Worm (Caenorhabditis elegans) whole organism, L1 larva: Measurements from ENCODE around the gene haly-1.

Experiments used
- C04F5.9 ChIP-seq: sonication (generic microtip); optimal IDR thresholded peaks from 2 replicates; lab custom pipeline; 2016; ENCODE audit warnings: missing genetic modification characterization, missing compliant biosample characterization
- C16A3.4 ChIP-seq: fragments of 150-350 bp; optimal IDR thresholded peaks from 2 replicates; lab custom pipeline; 2014; ENCODE audit warnings: missing biosample characterization, missing genetic modification characterization
- F16B12.6 ChIP-seq: fragments of 150-350 bp; optimal IDR thresholded peaks from 2 replicates; lab custom pipeline; 2014; ENCODE audit warnings: missing biosample characterization, missing genetic modification characterization
- alr-1 ChIP-seq: fragments of 200-800 bp; sonication (Bioruptor generic); optimal IDR thresholded peaks from 2 replicates; lab custom pipeline; 2018; ENCODE audit warnings: borderline replicate concordance, mild to moderate bottlenecking, missing genetic modification characterization, missing compliant biosample characterization
- ceh-63 ChIP-seq: fragments of 200-800 bp; sonication (Bioruptor generic); optimal IDR thresholded peaks from 2 replicates; lab custom pipeline; 2018; ENCODE audit warnings: mild to moderate bottlenecking, missing genetic modification characterization, missing compliant biosample characterization
- ceh-82 ChIP-seq, 3 experiments: fragments of 150-350 bp in 1 of 3; sonication (generic microtip) in 2 of 3; optimal IDR thresholded peaks; 2 replicates each; lab custom pipeline; 2014 to 2017; ENCODE audit warnings: missing biosample characterization in 3 of 3, missing genetic modification characterization in 3 of 3
- ceh-88 ChIP-seq: fragments of 200-800 bp; sonication (Bioruptor generic); IDR thresholded peaks from 2 replicates; pipeline ENCODE4 v1.3.6; 2022; ENCODE audit warnings: missing genetic modification characterization, missing compliant biosample characterization
- dpl-1 ChIP-seq, 3 experiments: fragments of 150-350 bp in 2 of 3; sonication (generic microtip) in 1 of 3; optimal IDR thresholded peaks; 2 replicates each; lab custom pipeline; 2014 to 2017; ENCODE audit warnings: missing biosample characterization in 3 of 3, missing genetic modification characterization in 3 of 3, missing genetic modification reagents in 3 of 3
- dsc-1 ChIP-seq: sonication (generic microtip); optimal IDR thresholded peaks from 2 replicates; lab custom pipeline; 2016; ENCODE audit warnings: mild to moderate bottlenecking, missing genetic modification characterization, missing compliant biosample characterization
- efl-1 ChIP-seq, 4 experiments: fragments of 150-350 bp; optimal IDR thresholded peaks in 3 of 4; peaks in 1 of 4; 1 replicate in 1 of 4; 2 replicates in 3 of 4; lab custom pipeline; 2014; ENCODE audit warnings: missing biosample characterization in 2 of 4, missing genetic modification characterization in 2 of 4, missing genetic modification reagents in 2 of 4
- egl-27 ChIP-seq, 2 experiments: fragments of 150-350 bp in 1 of 2; sonication (generic microtip); optimal IDR thresholded peaks; 3 replicates each; lab custom pipeline; 2017 to 2018; ENCODE audit warnings: missing biosample characterization in 2 of 2, missing genetic modification characterization in 2 of 2, missing genetic modification reagents in 2 of 2
- elt-2 ChIP-seq: sonication (generic microtip); optimal IDR thresholded peaks from 2 replicates; lab custom pipeline; 2016; ENCODE audit warnings: missing genetic modification characterization, mild to moderate bottlenecking, inconsistent platforms, missing compliant biosample characterization, missing genetic modification reagents
- elt-3 ChIP-seq, 6 experiments: fragments of 150-350 bp in 1 of 6; sonication (generic microtip); optimal IDR thresholded peaks; 2 replicates each; lab custom pipeline; 2017 to 2018; ENCODE audit warnings: missing biosample characterization in 6 of 6, missing genetic modification characterization in 6 of 6, inconsistent platforms in 1 of 6
- fkh-10 ChIP-seq: sonication (generic microtip); optimal IDR thresholded peaks from 2 replicates; lab custom pipeline; 2017; ENCODE audit warnings: missing biosample characterization, missing genetic modification reagents, missing genetic modification characterization
- fkh-8 ChIP-seq: sonication (generic microtip); optimal IDR thresholded peaks from 2 replicates; lab custom pipeline; 2016; ENCODE audit warnings: mild to moderate bottlenecking, missing genetic modification characterization, missing compliant biosample characterization
- fos-1 ChIP-seq: fragments of 150-350 bp; optimal IDR thresholded peaks from 2 replicates; lab custom pipeline; 2014; ENCODE audit warnings: missing biosample characterization, missing genetic modification characterization
- hlh-17 ChIP-seq: fragments of 200-800 bp; sonication (Bioruptor generic); optimal IDR thresholded peaks from 2 replicates; lab custom pipeline; 2018; ENCODE audit warnings: missing genetic modification characterization, mild to moderate bottlenecking, missing compliant biosample characterization, moderate library complexity, borderline replicate concordance
- hpl-2 ChIP-seq: fragments of 150-350 bp; optimal IDR thresholded peaks from 2 replicates; lab custom pipeline; 2014; ENCODE audit warnings: missing biosample characterization, missing genetic modification reagents, missing genetic modification characterization
- irx-1 ChIP-seq: sonication (generic microtip); optimal IDR thresholded peaks from 2 replicates; lab custom pipeline; 2016; ENCODE audit warnings: missing genetic modification characterization, missing compliant biosample characterization
- lin-13 ChIP-seq: fragments of 150-350 bp; optimal IDR thresholded peaks from 2 replicates; lab custom pipeline; 2014; ENCODE audit warnings: missing biosample characterization, missing genetic modification reagents, missing genetic modification characterization
- lin-14 ChIP-seq: fragments of 200-800 bp; sonication (Bioruptor generic); optimal IDR thresholded peaks from 2 replicates; lab custom pipeline; 2018; ENCODE audit warnings: mild to moderate bottlenecking, missing genetic modification characterization, moderate library complexity, missing compliant biosample characterization
- lin-35 ChIP-seq, 2 experiments: fragments of 150-350 bp; optimal IDR thresholded peaks; 2 replicates each; lab custom pipeline; 2014; ENCODE audit warnings: missing biosample characterization in 2 of 2, missing genetic modification characterization in 2 of 2, missing genetic modification reagents in 2 of 2
- lir-3 ChIP-seq: sonication (generic microtip); optimal IDR thresholded peaks from 2 replicates; lab custom pipeline; 2016; ENCODE audit warnings: mild to moderate bottlenecking, missing genetic modification characterization, moderate library complexity, missing compliant biosample characterization; ENCODE audit not compliant: poor library complexity
- lsy-2 ChIP-seq, 2 experiments: fragments of 150-350 bp; optimal IDR thresholded peaks; 2 replicates each; lab custom pipeline; 2014; ENCODE audit warnings: missing biosample characterization in 2 of 2, missing genetic modification characterization in 2 of 2
- mab-9 ChIP-seq: fragments of 200-800 bp; sonication (Bioruptor generic); IDR thresholded peaks from 2 replicates; pipeline ENCODE4 v1.3.6; 2022; ENCODE audit warnings: missing genetic modification reagents, missing genetic modification characterization, missing compliant biosample characterization
- mdl-1 ChIP-seq, 2 experiments: fragments of 150-350 bp; optimal IDR thresholded peaks; 2 replicates each; lab custom pipeline; 2014 to 2017; ENCODE audit warnings: missing biosample characterization in 2 of 2, missing genetic modification characterization in 2 of 2, inconsistent platforms in 1 of 2
- mep-1 ChIP-seq: fragments of 150-350 bp; optimal IDR thresholded peaks from 2 replicates; lab custom pipeline; 2014; ENCODE audit warnings: missing biosample characterization, missing genetic modification characterization
- nhr-11 ChIP-seq: fragments of 150-350 bp; optimal IDR thresholded peaks from 2 replicates; lab custom pipeline; 2014; ENCODE audit warnings: missing biosample characterization, missing genetic modification characterization
- nhr-19 ChIP-seq: fragments of 200-800 bp; sonication (Bioruptor generic); conservative IDR thresholded peaks from 2 replicates; pipeline ENCODE4 v1.3.6; 2022; ENCODE audit warnings: missing genetic modification characterization, missing compliant biosample characterization
- nhr-20 ChIP-seq: sonication (generic microtip); optimal IDR thresholded peaks from 2 replicates; lab custom pipeline; 2016; ENCODE audit warnings: mild to moderate bottlenecking, missing genetic modification characterization, missing compliant biosample characterization
- nhr-47 ChIP-seq: sonication (generic microtip); optimal IDR thresholded peaks from 2 replicates; lab custom pipeline; 2016; ENCODE audit warnings: mild to moderate bottlenecking, missing genetic modification characterization, moderate library complexity, missing compliant biosample characterization
- nhr-71 ChIP-seq: sonication (generic microtip); optimal IDR thresholded peaks from 2 replicates; lab custom pipeline; 2016; ENCODE audit warnings: mild to moderate bottlenecking, missing genetic modification characterization, moderate library complexity, missing compliant biosample characterization
- nhr-77 ChIP-seq: fragments of 150-350 bp; optimal IDR thresholded peaks from 2 replicates; lab custom pipeline; 2014; ENCODE audit warnings: missing biosample characterization, missing genetic modification characterization
- nhr-85 ChIP-seq: sonication (generic microtip); peaks from one replicate; lab custom pipeline; 2016; ENCODE audit warnings: missing genetic modification characterization, inconsistent platforms, missing compliant biosample characterization
- pag-3 ChIP-seq: sonication (generic microtip); optimal IDR thresholded peaks from 2 replicates; lab custom pipeline; 2017; ENCODE audit warnings: missing genetic modification characterization, mild to moderate bottlenecking, missing compliant biosample characterization, antibody characterized with exemption, borderline replicate concordance; ENCODE audit not compliant: insufficient read depth
- rnt-1 ChIP-seq: sonication (generic microtip); optimal IDR thresholded peaks from 2 replicates; lab custom pipeline; 2016; ENCODE audit warnings: mild to moderate bottlenecking, missing genetic modification characterization, moderate library complexity, missing compliant biosample characterization
- skn-1 ChIP-seq: fragments of 150-350 bp; optimal IDR thresholded peaks from 2 replicates; lab custom pipeline; 2014; ENCODE audit warnings: missing biosample characterization, missing genetic modification characterization
- snpc-4 ChIP-seq: fragments of 150-350 bp; optimal IDR thresholded peaks from 2 replicates; lab custom pipeline; 2014; ENCODE audit warnings: missing biosample characterization, missing genetic modification characterization
- snu-23 ChIP-seq: sonication (generic microtip); optimal IDR thresholded peaks from 2 replicates; lab custom pipeline; 2016; ENCODE audit warnings: missing genetic modification characterization, missing compliant biosample characterization
- swsn-7 ChIP-seq: sonication (generic microtip); optimal IDR thresholded peaks from 2 replicates; lab custom pipeline; 2016; ENCODE audit warnings: missing genetic modification characterization, missing compliant biosample characterization
- tbx-2 ChIP-seq: sonication (generic microtip); optimal IDR thresholded peaks from 2 replicates; lab custom pipeline; 2016; ENCODE audit warnings: missing genetic modification characterization, missing compliant biosample characterization
- tlp-1 ChIP-seq: fragments of 150-350 bp; optimal IDR thresholded peaks from 2 replicates; lab custom pipeline; 2014; ENCODE audit warnings: missing biosample characterization, missing genetic modification characterization
- unc-130 ChIP-seq: fragments of 150-350 bp; optimal IDR thresholded peaks from 2 replicates; lab custom pipeline; 2017; ENCODE audit warnings: missing biosample characterization, missing genetic modification characterization, inconsistent platforms
- unc-86 ChIP-seq: sonication (generic microtip); optimal IDR thresholded peaks from 2 replicates; lab custom pipeline; 2016; ENCODE audit warnings: missing genetic modification characterization, missing compliant biosample characterization
- xbp-1 ChIP-seq: sonication (generic microtip); optimal IDR thresholded peaks from 2 replicates; lab custom pipeline; 2016; ENCODE audit warnings: missing genetic modification characterization, missing compliant biosample characterization
- zag-1 ChIP-seq: fragments of 150-350 bp; optimal IDR thresholded peaks from 2 replicates; lab custom pipeline; 2014; ENCODE audit warnings: missing biosample characterization, missing genetic modification characterization
- zip-4 ChIP-seq: fragments of 200-800 bp; sonication (Bioruptor generic); optimal IDR thresholded peaks from 2 replicates; lab custom pipeline; 2018; ENCODE audit warnings: mild to moderate bottlenecking, missing genetic modification characterization, moderate library complexity, missing compliant biosample characterization
- ztf-4 ChIP-seq: fragments of 150-350 bp; optimal IDR thresholded peaks from 2 replicates; lab custom pipeline; 2014; ENCODE audit warnings: missing biosample characterization, missing genetic modification characterization

Gene haly-1

DNA sequence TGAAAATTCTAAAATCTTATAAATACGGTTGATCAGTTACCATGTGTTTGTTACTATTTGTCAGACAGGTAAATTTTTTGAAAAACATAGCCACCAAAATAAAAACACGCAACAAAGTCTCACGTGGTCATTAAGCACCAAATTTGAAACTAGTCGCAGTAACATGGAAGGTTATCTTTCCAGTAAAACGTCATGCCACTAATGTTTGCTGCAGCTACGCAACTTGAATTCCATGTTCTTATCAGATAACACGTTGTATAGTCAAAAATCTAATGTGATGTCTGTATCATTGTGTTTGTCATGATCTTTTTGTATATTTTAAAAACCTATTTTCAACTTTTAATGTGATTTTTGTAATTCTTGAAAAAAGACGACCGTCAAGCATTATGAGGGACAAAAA lies 5.4 kb upstream of the haly-1 start (continued):
- TF ChIP-seq nhr-85 (tag; lab: Kevin White, UChicago) (peak; percentile 78), elt-2 (tag; lab: Kevin White, UChicago) (peak; percentile 88), nhr-47 (tag; lab: Kevin White, UChicago) (no peak), hlh-17 (GFP tag; lab: Kevin White, UChicago) (no peak), unc-86 (tag; lab: Kevin White, UChicago) (no peak), ceh-63 (GFP tag; lab: Kevin White, UChicago) (no peak), fkh-8 (tag; lab: Kevin White, UChicago) (no peak), pag-3 (tag; lab: Kevin White, UChicago) (no peak), nhr-71 (tag; lab: Kevin White, UChicago) (peak; percentile 37), ceh-88 (no peak), mep-1 (no peak), zip-4 (GFP tag; lab: Kevin White, UChicago) (no peak)

DNA sequence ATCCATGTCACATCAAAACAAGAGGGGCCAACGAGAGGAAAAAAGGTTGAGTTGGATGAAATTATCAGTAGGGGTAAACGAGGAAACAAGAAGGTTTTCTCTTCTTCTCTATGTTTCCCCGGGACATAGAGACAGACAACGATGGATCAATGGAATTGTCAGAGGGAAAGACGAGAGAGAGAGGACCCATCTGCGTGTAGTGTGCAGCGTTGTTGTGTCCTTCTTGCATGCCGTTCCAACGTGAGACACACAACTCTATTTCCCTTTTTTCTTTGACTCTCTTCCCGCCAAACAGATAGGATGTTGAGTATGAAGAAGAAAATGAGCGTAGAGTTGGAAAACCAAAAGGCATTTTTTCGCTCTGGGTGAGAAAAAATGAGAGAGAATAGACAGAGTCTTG lies 4.6 kb upstream of the haly-1 start:
- TF ChIP-seq zip-4 (GFP tag; lab: Kevin White, UChicago), result no peak
- peak; percentile 32 for TF ChIP-seq C16A3.4 (tag; lab: Kevin White, UChicago)
- TF ChIP-seq dpl-1 (GFP tag; optimal IDR thresholded peaks at IDR 0.05; lab: Kevin White, UChicago), result peak in 2 of 3 experiments; percentile 5 to 19
- peak; percentile 62 for TF ChIP-seq nhr-19 (GFP tag; lab: Robert Waterston, UW)
- peak; percentile 80 for TF ChIP-seq mep-1
- peak; percentile 41 for TF ChIP-seq skn-1 (tag; lab: Kevin White, UChicago)
- no peak for TF ChIP-seq tlp-1 (tag; lab: Kevin White, UChicago)
- TF ChIP-seq zag-1 (tag; lab: Kevin White, UChicago), result no peak
- peak; percentile 81 for TF ChIP-seq fkh-10 (GFP tag; lab: Kevin White, UChicago)
- peak in 4 of 6 experiments; percentile 31 to 73 (median 41) for TF ChIP-seq elt-3 (tag; optimal IDR thresholded peaks at IDR 0.05; lab: Kevin White, UChicago)
- TF ChIP-seq hpl-2 (GFP tag; lab: Kevin White, UChicago), result no peak
- TF ChIP-seq fkh-8 (tag; lab: Kevin White, UChicago), result peak; percentile 63
- TF ChIP-seq lin-13 (GFP tag; lab: Kevin White, UChicago), result peak; percentile 7
- TF ChIP-seq snpc-4 (tag; lab: Kevin White, UChicago), result no peak
- TF ChIP-seq mab-9 (GFP tag; lab: Robert Waterston, UW), result no peak
- peak; percentile 6 to 17 for TF ChIP-seq egl-27 (tag; optimal IDR thresholded peaks at IDR 0.05; lab: Kevin White, UChicago)
- no peak for TF ChIP-seq nhr-11 (tag; lab: Kevin White, UChicago)
- TF ChIP-seq irx-1 (tag; lab: Kevin White, UChicago), result peak; percentile 37
- TF ChIP-seq dsc-1 (tag; lab: Kevin White, UChicago), result peak; percentile 58
- TF ChIP-seq swsn-7 (tag; lab: Kevin White, UChicago), result peak; percentile 57
- peak; percentile 37 to 75 for TF ChIP-seq lsy-2 (tag; optimal IDR thresholded peaks at IDR 0.05; lab: Kevin White, UChicago)
- TF ChIP-seq C04F5.9 (tag; lab: Kevin White, UChicago), result no peak
- peak; percentile 30 for TF ChIP-seq F16B12.6
- TF ChIP-seq ztf-4 (tag; lab: Kevin White, UChicago), result no peak
- TF ChIP-seq alr-1, result no peak
- TF ChIP-seq rnt-1 (tag; lab: Kevin White, UChicago), result peak; percentile 66
- peak; percentile 8 for TF ChIP-seq pag-3 (tag; lab: Kevin White, UChicago)
- peak; percentile 82 for TF ChIP-seq nhr-71 (tag; lab: Kevin White, UChicago)
- TF ChIP-seq lin-14 (GFP tag; lab: Kevin White, UChicago), result peak; percentile 99
- peak; percentile 32 to 55 for TF ChIP-seq efl-1 (optimal IDR thresholded peaks at IDR 0.05; lab: Kevin White, UChicago)
- TF ChIP-seq efl-1 (GFP tag; optimal IDR thresholded peaks at IDR 0.05 in 1 of 2; lab: Kevin White, UChicago), result no peak
- TF ChIP-seq lin-35 (GFP tag; optimal IDR thresholded peaks at IDR 0.05; lab: Kevin White, UChicago), result peak; percentile 13 to 54
- peak; percentile 32 for TF ChIP-seq fos-1 (tag; lab: Kevin White, UChicago)
- peak; percentile 69 for TF ChIP-seq nhr-20 (tag; lab: Kevin White, UChicago)
- peak; percentile 74 for TF ChIP-seq snu-23 (GFP tag; lab: Kevin White, UChicago)
- peak; percentile 26 for TF ChIP-seq unc-130 (tag; lab: Kevin White, UChicago)
- peak; percentile 59 for TF ChIP-seq tbx-2 (tag; lab: Kevin White, UChicago)
- TF ChIP-seq mdl-1 (tag; optimal IDR thresholded peaks at IDR 0.05; lab: Kevin White, UChicago), result peak in 1 of 2 experiments; percentile 61
- peak; percentile 23 for TF ChIP-seq xbp-1
- TF ChIP-seq ceh-88, result no peak
- TF ChIP-seq nhr-77 (tag; lab: Kevin White, UChicago), result peak; percentile 64
- TF ChIP-seq lir-3 (tag; lab: Kevin White, UChicago), result peak; percentile 22
- peak; percentile 59 for TF ChIP-seq nhr-47 (tag; lab: Kevin White, UChicago)
- TF ChIP-seq ceh-82 (tag; optimal IDR thresholded peaks at IDR 0.05; lab: Kevin White, UChicago), result peak in 2 of 3 experiments; percentile 59 to 77
- TF ChIP-seq nhr-85 (tag; lab: Kevin White, UChicago), result peak; percentile 74
